Worm (Caenorhabditis elegans) whole organism, late embryonic: ENCODE data around the gene htrl-1.

Source experiments
- Y22D7AL.16 ChIP-seq: sonication (generic microtip); optimal IDR thresholded peaks from 2 replicates; lab custom pipeline; 2016; ENCODE audit warnings: missing genetic modification characterization, missing compliant biosample characterization
- elt-2 ChIP-seq: sonication (generic microtip); optimal IDR thresholded peaks from 2 replicates; lab custom pipeline; 2016; ENCODE audit warnings: missing genetic modification reagents, missing genetic modification characterization, missing compliant biosample characterization
- fkh-10 ChIP-seq: fragments of 150-350 bp; optimal IDR thresholded peaks from 2 replicates; lab custom pipeline; 2014; ENCODE audit warnings: missing biosample characterization, missing genetic modification reagents, missing genetic modification characterization
- hlh-30 ChIP-seq: sonication (generic microtip); optimal IDR thresholded peaks from 2 replicates; lab custom pipeline; 2017; ENCODE audit warnings: antibody characterized with exemption, missing genetic modification characterization, missing compliant biosample characterization; ENCODE audit not compliant: insufficient read depth
- pqm-1 ChIP-seq: sonication (generic microtip); optimal IDR thresholded peaks from 2 replicates; lab custom pipeline; 2016; ENCODE audit warnings: missing genetic modification characterization, missing compliant biosample characterization
- syd-9 ChIP-seq: sonication (generic microtip); optimal IDR thresholded peaks from 2 replicates; lab custom pipeline; 2016; ENCODE audit warnings: mild to moderate bottlenecking, missing genetic modification characterization, moderate library complexity, missing compliant biosample characterization
- ttx-3 ChIP-seq: sonication (generic microtip); optimal IDR thresholded peaks from 2 replicates; lab custom pipeline; 2016; ENCODE audit warnings: missing genetic modification reagents, missing genetic modification characterization, missing compliant biosample characterization
- unc-55 ChIP-seq: sonication (generic microtip); optimal IDR thresholded peaks from 2 replicates; lab custom pipeline; 2017; ENCODE audit warnings: missing biosample characterization, missing genetic modification reagents, missing genetic modification characterization

DNA sequence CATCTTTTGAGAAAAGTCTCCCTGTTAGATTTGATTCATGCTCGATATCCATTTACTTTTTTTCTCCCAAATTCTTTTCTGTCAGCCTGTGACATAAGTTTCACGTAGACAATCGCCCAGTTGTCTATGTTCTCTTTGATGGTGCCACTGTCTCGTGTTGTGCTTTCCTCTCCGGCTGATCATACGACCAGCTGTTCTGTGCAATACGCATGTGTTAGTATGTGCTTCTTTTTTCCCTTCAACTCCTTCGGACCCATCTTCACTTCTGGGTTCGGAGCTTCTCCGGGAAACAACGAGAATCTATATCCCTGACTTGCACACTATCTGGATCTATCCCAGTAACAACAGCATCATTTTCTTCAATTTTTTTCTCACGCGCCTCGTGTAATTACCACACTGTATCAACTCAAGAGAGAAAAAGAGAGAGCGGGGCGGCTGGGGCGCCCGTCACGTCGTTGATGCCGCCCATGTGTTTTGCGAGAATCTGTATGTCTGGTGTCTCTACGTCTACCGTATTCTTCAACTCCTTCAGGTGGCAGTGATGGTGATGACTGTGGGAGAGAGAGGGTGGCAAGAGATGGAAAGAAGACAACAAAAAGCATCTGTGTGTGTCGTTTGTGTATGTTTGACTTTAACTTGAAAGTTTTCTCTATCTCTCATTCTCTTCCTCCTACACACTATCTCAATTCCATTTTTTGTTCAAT lies 35.8 kb upstream of the htrl-1 start:
- TF ChIP-seq Y22D7AL.16 (tag; lab: Kevin White, UChicago): no peak
- no peak for TF ChIP-seq syd-9 (tag; lab: Kevin White, UChicago)
- no peak for TF ChIP-seq fkh-10 (GFP tag; lab: Kevin White, UChicago)
- TF ChIP-seq elt-2 (tag; lab: Kevin White, UChicago): no peak
- TF ChIP-seq unc-55 (GFP tag; lab: Kevin White, UChicago): peak; percentile 29
- no peak for TF ChIP-seq ttx-3 (tag; lab: Kevin White, UChicago)
- TF ChIP-seq pqm-1 (tag; lab: Kevin White, UChicago): peak; percentile 4
- peak; percentile 32 for TF ChIP-seq hlh-30 (tag; lab: Kevin White, UChicago)
